Worm (Caenorhabditis elegans): ENCODE measurements around the gene eef-1G.

The eef-1G gene

DNA sequence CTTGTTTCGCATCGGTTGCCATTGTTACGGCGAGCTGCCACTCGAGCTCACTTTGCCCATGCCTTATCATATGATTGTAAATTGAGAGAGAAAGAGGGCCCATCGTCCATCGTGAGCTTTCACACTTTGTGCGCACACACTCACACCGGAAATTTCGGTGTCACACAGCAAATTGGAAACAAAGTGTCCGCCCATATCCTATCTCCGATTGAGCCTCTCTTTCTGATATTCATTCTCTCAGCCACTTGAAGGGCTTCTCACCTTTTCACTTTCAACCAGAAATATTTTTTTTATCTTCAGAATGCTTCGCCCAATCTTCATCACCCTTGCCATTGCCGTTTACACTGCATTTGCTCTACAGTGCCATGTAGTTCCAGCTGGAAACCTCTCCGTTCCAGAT lies 36.0 kb upstream of the eef-1G start, which contains the start of gene F58B4.3:
TSS of gene F58B4.3 (plus strand) at position 301 of the 400 bp plus-strand sequence.
- no peak for TF ChIP-seq irx-1 (tag; optimal IDR thresholded peaks at IDR 0.05)
- peak; percentile 64 for TF ChIP-seq fkh-8 (tag; optimal IDR thresholded peaks at IDR 0.05)
- TF ChIP-seq pax-3 (tag; optimal IDR thresholded peaks at IDR 0.05): peak; percentile 31
- peak; percentile 16 for TF ChIP-seq nhr-71 (tag; optimal IDR thresholded peaks at IDR 0.05)

DNA sequence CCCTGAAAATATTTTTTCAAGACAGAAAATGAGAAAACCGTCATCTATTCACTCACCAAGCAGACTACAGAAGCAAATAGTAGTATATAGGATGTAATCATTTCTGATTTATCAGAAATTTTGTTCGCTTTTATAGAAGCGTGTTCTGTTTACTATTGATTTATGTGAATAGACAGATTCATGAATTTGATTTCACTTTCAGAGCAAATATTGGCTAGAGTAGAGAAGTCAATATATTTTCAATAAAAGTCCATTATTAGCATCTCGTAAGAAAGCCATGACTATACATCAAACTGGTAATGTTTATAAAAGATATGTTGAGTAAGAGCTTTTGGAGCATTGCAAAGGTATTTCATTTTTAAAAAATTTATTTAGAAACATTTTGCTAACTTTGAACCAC lies 34.3 kb upstream of the eef-1G start, which contains the start of gene scvp-1:
TSS of gene scvp-1 (minus strand) at position 101 of the 400 bp plus-strand sequence.
- TF ChIP-seq ces-1 (GFP tag; optimal IDR thresholded peaks at IDR 0.05): no peak
- TF ChIP-seq nhr-28 (tag; optimal IDR thresholded peaks at IDR 0.05): no peak
- TF ChIP-seq nhr-11 (tag; optimal IDR thresholded peaks at IDR 0.05): no peak
- no peak for TF ChIP-seq Y116A8C.19 (tag; optimal IDR thresholded peaks at IDR 0.05; ENCODE audit: borderline replicate concordance)
- no peak for TF ChIP-seq alr-1 (tag; optimal IDR thresholded peaks at IDR 0.05; ENCODE audit: borderline replicate concordance)

DNA sequence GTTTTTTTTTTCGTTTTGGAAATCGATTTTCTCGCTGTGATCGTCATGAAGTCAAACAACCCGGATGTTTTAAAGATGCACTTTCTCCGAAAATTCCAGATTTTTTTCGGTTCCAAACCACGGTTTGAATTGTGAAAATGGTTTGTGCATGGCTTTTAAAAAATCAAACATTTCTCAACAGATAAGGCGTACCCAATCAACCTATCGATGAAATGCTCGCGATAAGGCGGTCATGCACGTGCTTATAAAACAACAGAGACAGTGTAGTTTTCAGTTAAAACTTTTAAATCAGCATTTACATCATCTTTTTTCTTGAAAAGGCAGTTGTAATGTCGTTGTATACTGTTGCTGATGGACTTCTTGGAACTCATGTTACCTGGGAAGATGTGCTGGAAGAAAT lies 33.1 kb upstream of the eef-1G start, which contains the start of gene F58B4.5:
TSS of gene F58B4.5 (plus strand) at position 283 of the 400 bp plus-strand sequence.
- TF ChIP-seq dsc-1 (tag; optimal IDR thresholded peaks at IDR 0.05): no peak
- TF ChIP-seq snpc-4 (tag; optimal IDR thresholded peaks at IDR 0.05): no peak
- no peak for TF ChIP-seq ceh-90 (tag; optimal IDR thresholded peaks at IDR 0.05)
- TF ChIP-seq sptf-1 (tag; optimal IDR thresholded peaks at IDR 0.05): no peak
- no peak for TF ChIP-seq irx-1 (tag; optimal IDR thresholded peaks at IDR 0.05)
- no peak for TF ChIP-seq efl-1 (optimal IDR thresholded peaks at IDR 0.05)
- peak in 1 of 2 experiments; percentile 43 for TF ChIP-seq efl-1 (GFP tag; optimal IDR thresholded peaks at IDR 0.05 in 1 of 2)
- TF ChIP-seq nhr-20 (tag; optimal IDR thresholded peaks at IDR 0.05): peak; percentile 51
- no peak for TF ChIP-seq lin-14 (GFP tag; optimal IDR thresholded peaks at IDR 0.05)
- TF ChIP-seq mef-2 (tag; optimal IDR thresholded peaks at IDR 0.05): no peak
- peak in 1 of 2 experiments; percentile 19 for TF ChIP-seq lin-35 (GFP tag; optimal IDR thresholded peaks at IDR 0.05)
- peak; percentile 89 for TF ChIP-seq elt-2 (tag; optimal IDR thresholded peaks at IDR 0.05)
- TF ChIP-seq aha-1 (tag; optimal IDR thresholded peaks at IDR 0.05): no peak
- no peak for TF ChIP-seq fos-1 (tag; optimal IDR thresholded peaks at IDR 0.05)

- peak; percentile 83 for TF ChIP-seq elt-2 (tag; optimal IDR thresholded peaks at IDR 0.05)
- TF ChIP-seq nhr-20 (tag; optimal IDR thresholded peaks at IDR 0.05): peak; percentile 1
- TF ChIP-seq fkh-4 (tag; optimal IDR thresholded peaks at IDR 0.05; ENCODE audit: borderline replicate concordance): no peak
Observed at ce11 chrV:10936681-10937080, 28.8 kb upstream of the eef-1G start, which contains the start of gene F17C11.12. TSS of gene F17C11.12 (minus strand) at chrV:10936920.

DNA sequence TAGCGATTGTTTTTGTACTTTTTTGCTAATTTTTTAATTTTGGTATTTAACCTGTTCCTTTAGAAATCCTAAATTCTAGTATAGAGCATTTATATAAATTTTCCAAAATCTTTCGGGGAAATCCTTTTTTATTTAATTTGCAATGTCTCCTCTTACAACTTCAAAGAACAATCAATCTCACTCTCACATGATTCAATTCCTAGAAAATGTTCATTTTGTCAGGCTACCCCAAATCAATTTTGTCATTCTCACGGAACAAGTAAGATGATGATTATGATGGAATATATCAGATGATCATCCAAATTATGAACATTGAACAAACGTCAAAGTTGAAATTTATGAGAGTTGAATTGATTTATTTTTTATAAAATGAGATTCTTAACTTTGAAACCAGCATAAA lies 28.2 kb upstream of the eef-1G start:
- TF ChIP-seq nhr-47 (tag; optimal IDR thresholded peaks at IDR 0.05) (peak; percentile 73), swsn-7 (tag; optimal IDR thresholded peaks at IDR 0.05) (peak; percentile 30), nhr-71 (tag; optimal IDR thresholded peaks at IDR 0.05) (peak; percentile 88), ces-1 (GFP tag; optimal IDR thresholded peaks at IDR 0.05) (no peak), nhr-11 (tag; optimal IDR thresholded peaks at IDR 0.05) (peak; percentile 63), ceh-63 (GFP tag; optimal IDR thresholded peaks at IDR 0.05) (no peak), mdl-1 (tag; optimal IDR thresholded peaks at IDR 0.05) (no peak), nhr-12 (tag; optimal IDR thresholded peaks at IDR 0.05) (no peak), unc-86 (tag; optimal IDR thresholded peaks at IDR 0.05) (no peak), C04F5.9 (tag; optimal IDR thresholded peaks at IDR 0.05) (no peak), elt-3 (tag; optimal IDR thresholded peaks at IDR 0.05) (peak in 1 of 6 experiments; percentile 65), nhr-28 (tag; optimal IDR thresholded peaks at IDR 0.05) (no peak), nhr-19 (GFP tag; conservative IDR thresholded peaks at IDR 0.05) (peak; percentile 88), pag-3 (tag; optimal IDR thresholded peaks at IDR 0.05; ENCODE audit: borderline replicate concordance, insufficient read depth) (no peak), unc-62 (GFP tag; optimal IDR thresholded peaks at IDR 0.05) (no peak), fkh-8 (tag; optimal IDR thresholded peaks at IDR 0.05) (peak; percentile 79), dsc-1 (tag; optimal IDR thresholded peaks at IDR 0.05) (peak; percentile 69), snu-23 (GFP tag; optimal IDR thresholded peaks at IDR 0.05) (peak; percentile 41), C34B4.2 (tag; optimal IDR thresholded peaks at IDR 0.05) (no peak), nhr-84 (tag; optimal IDR thresholded peaks at IDR 0.05) (no peak), ceh-88 (GFP tag; IDR thresholded peaks at IDR 0.05) (no peak), nhr-76 (tag; optimal IDR thresholded peaks at IDR 0.05) (no peak), Y116A8C.19 (tag; optimal IDR thresholded peaks at IDR 0.05; ENCODE audit: borderline replicate concordance) (no peak), lin-14 (GFP tag; optimal IDR thresholded peaks at IDR 0.05) (peak; percentile 67), lsy-2 (tag; optimal IDR thresholded peaks at IDR 0.05) (peak; percentile 26 to 65), dpl-1 (GFP tag; optimal IDR thresholded peaks at IDR 0.05) (peak in 1 of 3 experiments; percentile 2), nhr-85 (tag) (no peak), ceh-8 (GFP tag; optimal IDR thresholded peaks at IDR 0.05) (peak; percentile 44), sptf-1 (tag; optimal IDR thresholded peaks at IDR 0.05) (no peak)

Data from whole organism, L1 larva.